Fruit fly (Drosophila melanogaster) whole organism, embryonic: ENCODE results near the gene Gr64a.

Experiments
- Blimp-1 ChIP-seq: fragments of 200-800 bp; sonication (Bioruptor generic); optimal IDR thresholded peaks from 3 replicates; lab custom pipeline; 2018; ENCODE audit warnings: missing biosample characterization, missing genetic modification characterization, mild to moderate bottlenecking, moderate library complexity, missing genetic modification reagents
- BtbVII ChIP-seq: fragments of 200-800 bp; sonication (Bioruptor generic); optimal IDR thresholded peaks from 3 replicates; lab custom pipeline; 2017; ENCODE audit warnings: missing biosample characterization, mild to moderate bottlenecking, missing genetic modification characterization
- CG10209 ChIP-seq: fragments of 200-800 bp; sonication (Bioruptor generic); optimal IDR thresholded peaks from 3 replicates; lab custom pipeline; 2017; ENCODE audit warnings: missing biosample characterization, mild to moderate bottlenecking, missing genetic modification characterization, missing genetic modification reagents
- CG10366 ChIP-seq: fragments of 200-800 bp; sonication (Bioruptor generic); IDR thresholded peaks from 2 replicates; pipeline ENCODE4 v1.3.6; 2022; ENCODE audit warnings: missing biosample characterization, missing genetic modification characterization
- CG11085 ChIP-seq: fragments of 200-800 bp; sonication (Bioruptor generic); IDR thresholded peaks from 2 replicates; pipeline ENCODE4 v1.3.6; 2022; ENCODE audit warnings: missing biosample characterization, missing genetic modification characterization
- CG11247 ChIP-seq: fragments of 200-800 bp; sonication (Bioruptor generic); IDR thresholded peaks from 2 replicates; pipeline ENCODE4 v1.3.6; 2022; ENCODE audit warnings: missing biosample characterization, missing genetic modification characterization
- CG11504 ChIP-seq: fragments of 200-800 bp; sonication (Bioruptor generic); optimal IDR thresholded peaks from 3 replicates; lab custom pipeline; 2019; ENCODE audit warnings: missing biosample characterization, mild to moderate bottlenecking, missing genetic modification characterization, moderate library complexity
- CG12071 ChIP-seq: fragments of 200-800 bp; sonication (Bioruptor generic); optimal IDR thresholded peaks from 3 replicates; lab custom pipeline; 2018; ENCODE audit warnings: missing biosample characterization, mild to moderate bottlenecking, missing genetic modification characterization
- CG12219 ChIP-seq: fragments of 200-800 bp; sonication (Bioruptor generic); optimal IDR thresholded peaks from 3 replicates; lab custom pipeline; 2018; ENCODE audit warnings: missing biosample characterization, mild to moderate bottlenecking, missing genetic modification characterization
- CG12236 ChIP-seq: fragments of 200-800 bp; sonication (Bioruptor generic); optimal IDR thresholded peaks from 2 replicates; lab custom pipeline; 2016; ENCODE audit warnings: missing biosample characterization, missing genetic modification characterization
- CG12942 ChIP-seq: fragments of 200-800 bp; sonication (Bioruptor generic); optimal IDR thresholded peaks from 3 replicates; lab custom pipeline; 2016; ENCODE audit warnings: missing biosample characterization, missing genetic modification characterization
- CG13775 ChIP-seq: fragments of 200-800 bp; sonication (Bioruptor generic); optimal IDR thresholded peaks from 3 replicates; lab custom pipeline; 2017; ENCODE audit warnings: missing biosample characterization, mild to moderate bottlenecking, missing genetic modification characterization
- CG14441 ChIP-seq: fragments of 200-800 bp; sonication (Bioruptor generic); IDR thresholded peaks from 2 replicates; pipeline ENCODE4 v1.3.6; 2022; ENCODE audit warnings: missing biosample characterization, missing genetic modification characterization
- CG15601 ChIP-seq: fragments of 200-800 bp; sonication (Bioruptor generic); optimal IDR thresholded peaks from 3 replicates; lab custom pipeline; 2019; ENCODE audit warnings: missing biosample characterization, mild to moderate bottlenecking, missing genetic modification characterization, moderate library complexity
- CG2120 ChIP-seq: fragments of 200-800 bp; sonication (Bioruptor generic); optimal IDR thresholded peaks from 3 replicates; lab custom pipeline; 2016; ENCODE audit warnings: missing biosample characterization, missing genetic modification characterization
- CG31365 ChIP-seq: fragments of 200-800 bp; sonication (Bioruptor generic); optimal IDR thresholded peaks from 2 replicates; lab custom pipeline; 2018; ENCODE audit warnings: missing biosample characterization, mild to moderate bottlenecking, missing genetic modification characterization
- CG32532 ChIP-seq: fragments of 200-800 bp; sonication (Bioruptor generic); IDR thresholded peaks from 2 replicates; pipeline ENCODE4 v1.3.6; 2022; ENCODE audit warnings: missing biosample characterization, missing genetic modification characterization
- CG34224 ChIP-seq: fragments of 200-800 bp; sonication (Bioruptor generic); IDR thresholded peaks from 3 replicates; pipeline ENCODE4 v1.3.6; 2022; ENCODE audit warnings: missing biosample characterization, missing genetic modification characterization; ENCODE audit not compliant: partially characterized antibody
- CG3995 ChIP-seq: fragments of 200-800 bp; sonication (Bioruptor generic); optimal IDR thresholded peaks from 3 replicates; lab custom pipeline; 2016; ENCODE audit warnings: missing biosample characterization, missing genetic modification characterization
- CG4282 ChIP-seq: fragments of 200-800 bp; sonication (Bioruptor generic); optimal IDR thresholded peaks from 2 replicates; lab custom pipeline; 2016; ENCODE audit warnings: missing biosample characterization, missing genetic modification characterization
- CG43689 ChIP-seq: fragments of 200-800 bp; sonication (Bioruptor generic); IDR thresholded peaks from 2 replicates; pipeline ENCODE4 v1.3.6; 2022; ENCODE audit warnings: missing biosample characterization, missing genetic modification characterization
- CG5180 ChIP-seq: fragments of 200-800 bp; sonication (Bioruptor generic); optimal IDR thresholded peaks from 3 replicates; lab custom pipeline; 2017; ENCODE audit warnings: missing biosample characterization, missing genetic modification characterization, mild to moderate bottlenecking, moderate library complexity, missing genetic modification reagents
- CG6254 ChIP-seq: fragments of 200-800 bp; sonication (Bioruptor generic); optimal IDR thresholded peaks from 3 replicates; lab custom pipeline; 2017; ENCODE audit warnings: mild to moderate bottlenecking, missing biosample characterization, missing genetic modification reagents, missing genetic modification characterization
- CG8089 ChIP-seq: fragments of 200-800 bp; sonication (Bioruptor generic); optimal IDR thresholded peaks from 3 replicates; lab custom pipeline; 2016; ENCODE audit warnings: missing biosample characterization, missing genetic modification characterization
- CG9215 ChIP-seq: fragments of 200-800 bp; sonication (Bioruptor generic); IDR thresholded peaks from 2 replicates; pipeline ENCODE4 v1.3.6; 2022; ENCODE audit warnings: missing biosample characterization, missing genetic modification characterization
- CG9437 ChIP-seq: fragments of 200-800 bp; sonication (Bioruptor generic); optimal IDR thresholded peaks from 2 replicates; lab custom pipeline; 2018; ENCODE audit warnings: missing biosample characterization, mild to moderate bottlenecking, missing genetic modification characterization
- CG9876 ChIP-seq: fragments of 200-800 bp; sonication (Bioruptor generic); optimal IDR thresholded peaks from 2 replicates; lab custom pipeline; 2016; ENCODE audit warnings: missing biosample characterization, missing genetic modification characterization
- E2f1 ChIP-seq: fragments of 200-800 bp; sonication (Bioruptor generic); IDR thresholded peaks from 2 replicates; pipeline ENCODE4 v1.3.6; 2022; ENCODE audit warnings: missing biosample characterization, missing genetic modification characterization
- Fer3 ChIP-seq: fragments of 200-800 bp; sonication (Bioruptor generic); optimal IDR thresholded peaks from 2 replicates; lab custom pipeline; 2018; ENCODE audit warnings: missing biosample characterization, mild to moderate bottlenecking, missing genetic modification characterization, moderate library complexity
- Hand ChIP-seq: fragments of 200-800 bp; sonication (Bioruptor generic); optimal IDR thresholded peaks from 2 replicates; lab custom pipeline; 2017; ENCODE audit warnings: mild to moderate bottlenecking, missing biosample characterization, missing genetic modification reagents, missing genetic modification characterization
- Lpt ChIP-seq: fragments of >200 bp; optimal IDR thresholded peaks from 2 replicates; lab custom pipeline; 2018; ENCODE audit warnings: missing biosample characterization, missing genetic modification characterization
- NC2α ChIP-seq: fragments of 200-800 bp; sonication (Bioruptor generic); optimal IDR thresholded peaks from 2 replicates; lab custom pipeline; 2016; ENCODE audit warnings: missing biosample characterization, missing genetic modification characterization
- NK7.1 ChIP-seq: fragments of 200-800 bp; sonication (Bioruptor generic); optimal IDR thresholded peaks from 3 replicates; lab custom pipeline; 2016; ENCODE audit warnings: missing biosample characterization, missing genetic modification characterization
- PHDP ChIP-seq: fragments of 200-800 bp; sonication (Bioruptor generic); optimal IDR thresholded peaks from 3 replicates; lab custom pipeline; 2018; ENCODE audit warnings: missing biosample characterization, mild to moderate bottlenecking, missing genetic modification characterization, moderate library complexity
- Ravus ChIP-seq: fragments of 200-800 bp; sonication (Bioruptor generic); IDR thresholded peaks from 2 replicates; pipeline ENCODE4 v1.3.6; 2022; ENCODE audit warnings: missing biosample characterization, missing genetic modification characterization
- Rfx ChIP-seq: fragments of 200-800 bp; sonication (Bioruptor generic); IDR thresholded peaks from 2 replicates; pipeline ENCODE4 v1.3.6; 2022; ENCODE audit warnings: missing biosample characterization, missing genetic modification characterization
- Rx ChIP-seq: fragments of 200-800 bp; sonication (Bioruptor generic); IDR thresholded peaks from 2 replicates; pipeline ENCODE4 v1.3.6; 2022; ENCODE audit warnings: missing biosample characterization, missing genetic modification characterization
- aop ChIP-seq: fragments of 200-800 bp; sonication (Bioruptor generic); IDR thresholded peaks from 2 replicates; pipeline ENCODE4 v1.3.6; 2022; ENCODE audit warnings: missing biosample characterization, missing genetic modification characterization
- cas ChIP-seq: fragments of 200-800 bp; sonication (Bioruptor generic); IDR thresholded peaks from 2 replicates; pipeline ENCODE4 v1.3.6; 2022; ENCODE audit warnings: missing biosample characterization, missing genetic modification characterization
- crc ChIP-seq: fragments of 200-800 bp; sonication (Bioruptor generic); optimal IDR thresholded peaks from 2 replicates; lab custom pipeline; 2016; ENCODE audit warnings: missing biosample characterization, missing genetic modification characterization
- croc ChIP-seq: fragments of 200-800 bp; sonication (Bioruptor generic); conservative IDR thresholded peaks from 3 replicates; pipeline ENCODE4 v1.3.6; 2022; ENCODE audit warnings: missing biosample characterization, missing genetic modification characterization
- cwo ChIP-seq: fragments of 200-800 bp; sonication (Bioruptor generic); optimal IDR thresholded peaks from 3 replicates; lab custom pipeline; 2017; ENCODE audit warnings: missing biosample characterization, missing genetic modification characterization, mild to moderate bottlenecking, moderate library complexity, missing genetic modification reagents
- grau ChIP-seq: fragments of 200-800 bp; optimal IDR thresholded peaks from 3 replicates; lab custom pipeline; 2019; ENCODE audit warnings: missing biosample characterization, mild to moderate bottlenecking, missing genetic modification characterization, moderate library complexity
- pita ChIP-seq: fragments of 200-800 bp; sonication (Bioruptor generic); optimal IDR thresholded peaks from 2 replicates; lab custom pipeline; 2017; ENCODE audit warnings: missing biosample characterization, mild to moderate bottlenecking, missing genetic modification characterization
- repo ChIP-seq: fragments of 200-800 bp; sonication (Bioruptor generic); optimal IDR thresholded peaks from 2 replicates; lab custom pipeline; 2016; ENCODE audit warnings: missing biosample characterization, missing genetic modification characterization
- row ChIP-seq: fragments of 200-800 bp; sonication (Bioruptor generic); IDR thresholded peaks from 3 replicates; pipeline ENCODE4 v1.3.6; 2022; ENCODE audit warnings: missing biosample characterization, missing genetic modification characterization
- schlank ChIP-seq: fragments of 200-800 bp; sonication (Bioruptor generic); optimal IDR thresholded peaks from 2 replicates; lab custom pipeline; 2018; ENCODE audit warnings: missing biosample characterization, mild to moderate bottlenecking, missing genetic modification characterization
- sens ChIP-seq: fragments of 200-800 bp; sonication (Bioruptor generic); peaks from one replicate; lab custom pipeline; 2016; ENCODE audit warnings: missing biosample characterization, missing genetic modification characterization
- sisA ChIP-seq: fragments of 200-800 bp; sonication (Bioruptor generic); IDR thresholded peaks from 2 replicates; pipeline ENCODE4 v1.3.6; 2022; ENCODE audit warnings: missing biosample characterization, missing genetic modification characterization
- sna ChIP-seq: fragments of 200-800 bp; sonication (Bioruptor generic); IDR thresholded peaks from 2 replicates; pipeline ENCODE4 v1.3.6; 2022; ENCODE audit warnings: missing biosample characterization, missing genetic modification characterization; ENCODE audit not compliant: partially characterized antibody
- wor ChIP-seq: fragments of 200-800 bp; sonication (Bioruptor generic); IDR thresholded peaks from 2 replicates; pipeline ENCODE4 v1.3.6; 2022; ENCODE audit warnings: missing biosample characterization, missing genetic modification characterization
- zfh2 ChIP-seq: fragments of 200-800 bp; sonication (Bioruptor generic); optimal IDR thresholded peaks from 2 replicates; lab custom pipeline; 2016; ENCODE audit warnings: missing biosample characterization, missing genetic modification characterization

Gene Gr64a

dm6 chr3L:4000711-4001110 lies 25.9 kb upstream of the Gr64a start (continued):
- TF ChIP-seq CG4282 (GFP tag; lab: Kevin White, UChicago) (no peak), CG34224 (no peak), aop (GFP tag; lab: Robert Waterston, UW) (no peak), NK7.1 (GFP tag; lab: Kevin White, UChicago) (no peak), CG12219 (no peak), CG14441 (0 out of 2 replicates have a peak, but pooled peaks have one; percentile 9), E2f1 (no peak), Rx (no peak), CG43689 (GFP tag; lab: Robert Waterston, UW) (no peak), CG3995 (GFP tag; lab: Kevin White, UChicago) (no peak), CG31365 (no peak), schlank (no peak), cwo (GFP tag; lab: Kevin White, UChicago) (peak; percentile 3), croc (GFP tag; lab: Robert Waterston, UW) (no peak), CG9215 (GFP tag; lab: Robert Waterston, UW) (peak; percentile 41; the same call in 1 of the 2 replicates), sens (no peak), Ravus (GFP tag; lab: Robert Waterston, UW) (no peak), NC2α (GFP tag; lab: Kevin White, UChicago) (no peak), crc (no peak), Hand (GFP tag; lab: Kevin White, UChicago) (peak; percentile 75), CG10209 (GFP tag; lab: Kevin White, UChicago) (peak; percentile 52), CG10366 (GFP tag; lab: Robert Waterston, UW) (no peak; the same call in 1 of the 2 replicates), CG12071 (GFP tag; lab: Kevin White, UChicago) (no peak), cas (GFP tag; lab: Robert Waterston, UW) (no peak), CG13775 (GFP tag; lab: Kevin White, UChicago) (peak; percentile 38), CG9437 (GFP tag; lab: Kevin White, UChicago) (peak; percentile 32), CG32532 (no peak), CG5180 (no peak), sna (GFP tag; lab: Robert Waterston, UW) (no peak), Rfx (peak; percentile 32; the same call in 1 of the 2 replicates), CG2120 (GFP tag; lab: Kevin White, UChicago) (peak; percentile 30), repo (GFP tag; lab: Kevin White, UChicago) (no peak), grau (tag; lab: Kevin White, UChicago) (peak; percentile 64), CG11085 (GFP tag; lab: Robert Waterston, UW) (no peak), Fer3 (no peak), CG8089 (GFP tag; lab: Kevin White, UChicago) (no peak), CG12236 (GFP tag; lab: Kevin White, UChicago) (no peak), CG9876 (GFP tag; lab: Kevin White, UChicago) (no peak), pita (GFP tag; lab: Kevin White, UChicago) (no peak), CG12942 (GFP tag; lab: Kevin White, UChicago) (no peak), zfh2 (no peak), sisA (GFP tag; lab: Robert Waterston, UW) (peak; percentile 27; the same call in 1 of the 2 replicates), CG11504 (tag; lab: Kevin White, UChicago) (peak; percentile 55), CG15601 (tag; lab: Kevin White, UChicago) (peak; percentile 17), CG6254 (GFP tag; lab: Kevin White, UChicago) (no peak), PHDP (tag; lab: Kevin White, UChicago) (peak; percentile 52), row (GFP tag; lab: Robert Waterston, UW) (peak; percentile 62), Lpt (GFP tag; lab: Kevin White, UChicago) (no peak), CG11247 (GFP tag; lab: Robert Waterston, UW) (no peak), BtbVII (GFP tag; lab: Kevin White, UChicago) (peak; percentile 18), wor (GFP tag; lab: Robert Waterston, UW) (peak; percentile 33; the same call in 1 of the 2 replicates), Blimp-1 (GFP tag; lab: Kevin White, UChicago) (no peak)
